Worm (Caenorhabditis elegans): Measurements from ENCODE around the gene col-111.

The col-111 gene

ce11 chrIV:4688221-4688620, 30.4 kb upstream of the col-111 start, which contains the start of gene bus-4:
Gene bus-4 (plus strand): TSS chrIV:4688269.
- no peak for TF ChIP-seq mep-1 (tag; optimal IDR thresholded peaks at IDR 0.05)
- peak; percentile 11 for TF ChIP-seq blmp-1 (tag; optimal IDR thresholded peaks at IDR 0.05)

ce11 chrIV:4686898-4687297, 29.1 kb upstream of the col-111 start:
- TF ChIP-seq ceh-83 (GFP tag; optimal IDR thresholded peaks at IDR 0.05) (no peak), sptf-1 (tag; optimal IDR thresholded peaks at IDR 0.05) (no peak), tbx-8 (GFP tag; optimal IDR thresholded peaks at IDR 0.05) (no peak), cnd-1 (tag; optimal IDR thresholded peaks at IDR 0.05) (no peak), nhr-28 (tag; optimal IDR thresholded peaks at IDR 0.05) (no peak), ham-2 (GFP tag; optimal IDR thresholded peaks at IDR 0.05) (peak; percentile 29), elt-3 (tag; optimal IDR thresholded peaks at IDR 0.05) (no peak)

- TF ChIP-seq zip-8 (tag; optimal IDR thresholded peaks at IDR 0.05): peak; percentile 52
- TF ChIP-seq sem-2 (GFP tag; optimal IDR thresholded peaks at IDR 0.05): no peak
- TF ChIP-seq nhr-76 (tag; optimal IDR thresholded peaks at IDR 0.05): no peak
Measured at ce11 chrIV:4686291-4686830, 28.6 kb upstream of the col-111 start.

- TF ChIP-seq ceh-43 (GFP tag; optimal IDR thresholded peaks at IDR 0.05) (no peak), mep-1 (tag; optimal IDR thresholded peaks at IDR 0.05) (no peak), ces-1 (GFP tag; optimal IDR thresholded peaks at IDR 0.05) (no peak), lsy-2 (tag; optimal IDR thresholded peaks at IDR 0.05) (no peak), drap-1 (GFP tag; optimal IDR thresholded peaks at IDR 0.05) (no peak)
Measured at ce11 chrIV:4683149-4683548, 25.4 kb upstream of the col-111 start.

ce11 chrIV:4678718-4679117, 20.9 kb upstream of the col-111 start, which contains the start of gene kin-36:
Gene kin-36 (plus strand): TSS chrIV:4679018.
- no peak for TF ChIP-seq ztf-11 (tag; optimal IDR thresholded peaks at IDR 0.05)
- TF ChIP-seq unc-62 (GFP tag; optimal IDR thresholded peaks at IDR 0.05): no peak
- no peak for TF ChIP-seq nhr-2 (tag; optimal IDR thresholded peaks at IDR 0.05)

ce11 chrIV:4674322-4674721, 16.5 kb upstream of the col-111 start:
- peak; percentile 83 for TF ChIP-seq pha-4 (tag; optimal IDR thresholded peaks at IDR 0.05)
- TF ChIP-seq nhr-76 (tag; optimal IDR thresholded peaks at IDR 0.05): no peak

ce11 chrIV:4673332-4673731, 15.6 kb upstream of the col-111 start:
- no peak for TF ChIP-seq sem-2 (GFP tag; optimal IDR thresholded peaks at IDR 0.05)
- peak; percentile 100 for TF ChIP-seq zip-8 (tag; optimal IDR thresholded peaks at IDR 0.05)

- TF ChIP-seq nhr-237 (tag; optimal IDR thresholded peaks at IDR 0.05): no peak
- TF ChIP-seq ham-2 (GFP tag; optimal IDR thresholded peaks at IDR 0.05): no peak
- no peak for TF ChIP-seq ceh-43 (GFP tag; optimal IDR thresholded peaks at IDR 0.05)
- peak; percentile 46 for TF ChIP-seq ces-1 (GFP tag; optimal IDR thresholded peaks at IDR 0.05)
Measured at ce11 chrIV:4669242-4669641, 11.5 kb upstream of the col-111 start, which contains the start of gene F29B9.12. Gene F29B9.12 (plus strand): TSS chrIV:4669542.

ce11 chrIV:4667835-4668234, 10.1 kb upstream of the col-111 start:
- no peak for TF ChIP-seq ces-1 (GFP tag; optimal IDR thresholded peaks at IDR 0.05)
- TF ChIP-seq snpc-4 (tag; optimal IDR thresholded peaks at IDR 0.05): no peak
- TF ChIP-seq ceh-83 (GFP tag; optimal IDR thresholded peaks at IDR 0.05): no peak
- TF ChIP-seq nhr-76 (tag; optimal IDR thresholded peaks at IDR 0.05): no peak
- no peak for TF ChIP-seq nhr-2 (tag; optimal IDR thresholded peaks at IDR 0.05)
- TF ChIP-seq bed-3 (GFP tag; optimal IDR thresholded peaks at IDR 0.05): no peak
- no peak for TF ChIP-seq ham-2 (GFP tag; optimal IDR thresholded peaks at IDR 0.05)
- no peak for TF ChIP-seq elt-1 (tag; optimal IDR thresholded peaks at IDR 0.05; ENCODE audit: borderline replicate concordance, insufficient read depth)
- no peak for TF ChIP-seq lin-32 (GFP tag; optimal IDR thresholded peaks at IDR 0.05)
- no peak for TF ChIP-seq nhr-237 (tag; optimal IDR thresholded peaks at IDR 0.05)
- no peak for TF ChIP-seq sptf-1 (tag; optimal IDR thresholded peaks at IDR 0.05)
- no peak for TF ChIP-seq cnd-1 (tag; optimal IDR thresholded peaks at IDR 0.05)
- TF ChIP-seq pha-4 (tag; optimal IDR thresholded peaks at IDR 0.05): no peak
- TF ChIP-seq drap-1 (GFP tag; optimal IDR thresholded peaks at IDR 0.05): no peak
